Worm (Caenorhabditis elegans): ENCODE data around the gene C11G6.2.

ce11 chrX:16327229-16327628 is 1.2 kb upstream of the C11G6.2 start:
- TF ChIP-seq elt-3 (tag; optimal IDR thresholded peaks at IDR 0.05) (no peak), snpc-4 (tag; optimal IDR thresholded peaks at IDR 0.05) (no peak), ama-1 (optimal IDR thresholded peaks at IDR 0.05) (no peak), nhr-10 (tag; optimal IDR thresholded peaks at IDR 0.05) (peak; percentile 11)
